Fruit fly (Drosophila melanogaster) whole organism, adult: ENCODE results near the gene Tsp26A.

Source experiments
- CG12768 ChIP-seq: fragments of 200-800 bp; sonication (Bioruptor generic); optimal IDR thresholded peaks from 2 replicates; lab custom pipeline; 2017; ENCODE audit warnings: missing biosample characterization, missing genetic modification characterization, mild to moderate bottlenecking, moderate library complexity, missing genetic modification reagents
- CG1620 ChIP-seq: fragments of 200-800 bp; sonication (Bioruptor generic); optimal IDR thresholded peaks from 2 replicates; lab custom pipeline; 2016; ENCODE audit warnings: missing biosample characterization, missing genetic modification characterization
- CG33017 ChIP-seq: fragments of 200-800 bp; sonication (Bioruptor generic); optimal IDR thresholded peaks from 2 replicates; lab custom pipeline; 2018; ENCODE audit warnings: missing biosample characterization, mild to moderate bottlenecking, missing genetic modification characterization, moderate library complexity
- CG7045 ChIP-seq: fragments of 200-800 bp; sonication (Bioruptor generic); optimal IDR thresholded peaks from 2 replicates; lab custom pipeline; 2017; ENCODE audit warnings: missing biosample characterization, mild to moderate bottlenecking, missing genetic modification characterization
- CG7101 ChIP-seq: fragments of 200-800 bp; sonication (Bioruptor generic); optimal IDR thresholded peaks from 2 replicates; lab custom pipeline; 2018; ENCODE audit warnings: missing biosample characterization, mild to moderate bottlenecking, missing genetic modification characterization, moderate library complexity
- Clk ChIP-seq: fragments of 200-800 bp; sonication (Bioruptor generic); optimal IDR thresholded peaks from 2 replicates; lab custom pipeline; 2017; ENCODE audit warnings: missing biosample characterization, missing genetic modification characterization
- Hr96 ChIP-seq: fragments of 200-800 bp; sonication (Bioruptor generic); optimal IDR thresholded peaks from 2 replicates; lab custom pipeline; 2016; ENCODE audit warnings: missing biosample characterization, missing genetic modification characterization
- Mnt ChIP-seq: fragments of 200-800 bp; sonication (Bioruptor generic); optimal IDR thresholded peaks from 2 replicates; lab custom pipeline; 2016; ENCODE audit warnings: missing biosample characterization, mild to moderate bottlenecking, missing genetic modification characterization
- cic ChIP-seq: fragments of 200-800 bp; sonication (Bioruptor generic); optimal IDR thresholded peaks from 2 replicates; lab custom pipeline; 2017; ENCODE audit warnings: missing biosample characterization, mild to moderate bottlenecking, missing genetic modification characterization, moderate library complexity
- cnc ChIP-seq, 2 experiments: fragments of >200 bp; optimal IDR thresholded peaks; 2 replicates each; lab custom pipeline; 2017
- kay ChIP-seq: fragments of 200-800 bp; sonication (Bioruptor generic); peaks from one replicate; lab custom pipeline; 2016; ENCODE audit warnings: missing biosample characterization, missing genetic modification characterization, borderline replicate concordance
- pad ChIP-seq: fragments of 200-800 bp; sonication (Bioruptor generic); optimal IDR thresholded peaks from 3 replicates; lab custom pipeline; 2017; ENCODE audit warnings: missing biosample characterization, missing genetic modification characterization, mild to moderate bottlenecking, moderate library complexity, missing genetic modification reagents
- tj ChIP-seq: fragments of 200-800 bp; sonication (Bioruptor generic); optimal IDR thresholded peaks from 3 replicates; lab custom pipeline; 2017; ENCODE audit warnings: missing biosample characterization, mild to moderate bottlenecking, missing genetic modification characterization, moderate library complexity
- toe ChIP-seq: fragments of 200-800 bp; sonication (Bioruptor generic); optimal IDR thresholded peaks from 2 replicates; lab custom pipeline; 2016; ENCODE audit warnings: missing biosample characterization, missing genetic modification characterization

- TF ChIP-seq CG12768 (GFP tag; lab: Kevin White, UChicago) (no peak), CG33017 (no peak), tj (GFP tag; lab: Kevin White, UChicago) (peak; percentile 91), pad (GFP tag; lab: Kevin White, UChicago) (no peak), cic (GFP tag; lab: Kevin White, UChicago) (no peak), CG7101 (tag; lab: Kevin White, UChicago) (no peak), Hr96 (GFP tag; lab: Kevin White, UChicago) (no peak), Mnt (GFP tag; lab: Kevin White, UChicago) (no peak), CG7045 (GFP tag; lab: Kevin White, UChicago) (no peak), kay (no peak), toe (no peak), CG1620 (no peak), Clk (GFP tag; lab: Kevin White, UChicago) (no peak), cnc (optimal IDR thresholded peaks at IDR 0.05; lab: Kevin White, UChicago) (no peak)
Measured at dm6 chr2L:6012303-6013070, 12.5 kb downstream of the Tsp26A start, which contains the start of gene CG9098.
